Worm (Caenorhabditis elegans): ENCODE results near the gene T08G5.1.
A peak's percentile ranks its signal among the peaks of the same experiment; 100 is the strongest.

Gene T08G5.1

ce11 chrV:14017476-14017875, 1.1 kb upstream of the T08G5.1 start, which contains the start of gene srh-308 (continued):
- TF ChIP-seq madf-6 (GFP tag; IDR thresholded peaks at IDR 0.05), result no peak

ce11 chrV:14023074-14023473, 4.5 kb downstream of the T08G5.1 start, which contains the start of gene T08G5.15:
TSS of gene T08G5.15 (minus strand) at chrV:14023174.
- no peak for TF ChIP-seq mel-28 (tag; optimal IDR thresholded peaks at IDR 0.05; ENCODE audit: borderline replicate concordance)
- no peak for TF ChIP-seq hmg-1.2 (GFP tag; IDR thresholded peaks at IDR 0.05)

ce11 chrV:14026194-14026593, 7.6 kb downstream of the T08G5.1 start, which contains the start of gene T08G5.2:
TSS of gene T08G5.2 (minus strand) at chrV:14026294.
- TF ChIP-seq let-607 (tag; optimal IDR thresholded peaks at IDR 0.05), result no peak
- TF ChIP-seq zim-3 (tag; optimal IDR thresholded peaks at IDR 0.05), result no peak
- TF ChIP-seq Y79H2A.3 (GFP tag; conservative IDR thresholded peaks at IDR 0.05), result no peak

- no peak for TF ChIP-seq madf-3 (GFP tag; IDR thresholded peaks at IDR 0.05)
- TF ChIP-seq hmg-20 (GFP tag; IDR thresholded peaks at IDR 0.05), result no peak
- no peak for TF ChIP-seq hsf-1 (GFP tag; IDR thresholded peaks at IDR 0.05)
- no peak for TF ChIP-seq F57C9.4 (tag; optimal IDR thresholded peaks at IDR 0.05)
- no peak for TF ChIP-seq tbp1 (GFP tag; optimal IDR thresholded peaks at IDR 0.05)
- no peak for TF ChIP-seq snpc-1.1 (tag; optimal IDR thresholded peaks at IDR 0.05; ENCODE audit: insufficient read depth)
- TF ChIP-seq B0336.3 (GFP tag; IDR thresholded peaks at IDR 0.05), result no peak
- no peak for TF ChIP-seq F55B11.4 (tag; optimal IDR thresholded peaks at IDR 0.05; ENCODE audit: borderline replicate concordance, insufficient read depth)
- no peak for TF ChIP-seq mcd-1 (GFP tag; IDR thresholded peaks at IDR 0.05)
- no peak for TF ChIP-seq egl-18 (GFP tag; IDR thresholded peaks at IDR 0.05)
- no peak for TF ChIP-seq nhr-179 (tag; optimal IDR thresholded peaks at IDR 0.05)
- no peak for TF ChIP-seq rpc-1 (optimal IDR thresholded peaks at IDR 0.05)
- no peak for TF ChIP-seq rpc-1 (tag; optimal IDR thresholded peaks at IDR 0.05)
- TF ChIP-seq madf-8 (GFP tag; conservative IDR thresholded peaks at IDR 0.05), result no peak
- TF ChIP-seq repo-1 (tag; optimal IDR thresholded peaks at IDR 0.05), result no peak
- TF ChIP-seq die-1 (tag; optimal IDR thresholded peaks at IDR 0.05), result no peak
- no peak for TF ChIP-seq attf-6 (GFP tag; IDR thresholded peaks at IDR 0.05)
- no peak for TF ChIP-seq fkh-3 (tag; optimal IDR thresholded peaks at IDR 0.05)
Measured at ce11 chrV:14027384-14027783, 8.8 kb downstream of the T08G5.1 start, which contains the start of gene T08G5.3. TSS of gene T08G5.3 (minus strand) at chrV:14027484.

ce11 chrV:14028256-14028743, 9.7 kb downstream of the T08G5.1 start:
- TF ChIP-seq Y53G8AR.9 (GFP tag; conservative IDR thresholded peaks at IDR 0.05) (peak; percentile 86), ekl-4 (GFP tag; IDR thresholded peaks at IDR 0.05) (peak; percentile 92), cebp-2 (GFP tag; IDR thresholded peaks at IDR 0.05) (0 out of 2 replicates have a peak, but pooled peaks have one; percentile 88), egl-18 (GFP tag; IDR thresholded peaks at IDR 0.05) (0 out of 2 replicates have a peak, but pooled peaks have one; percentile 45), madf-10 (tag; optimal IDR thresholded peaks at IDR 0.05) (peak; percentile 67), hsf-1 (GFP tag; IDR thresholded peaks at IDR 0.05) (peak; percentile 74), lsl-1 (GFP tag; optimal IDR thresholded peaks at IDR 0.05) (peak; percentile 64), lin-26 (GFP tag; IDR thresholded peaks at IDR 0.05) (peak; percentile 80), Y67H2A.10 (GFP tag; conservative IDR thresholded peaks at IDR 0.05) (0 out of 2 replicates have a peak, but pooled peaks have one; percentile 31), ets-4 (GFP tag; optimal IDR thresholded peaks at IDR 0.05) (peak; percentile 43), bed-2 (GFP tag; IDR thresholded peaks at IDR 0.05) (no peak), mxl-1 (tag; optimal IDR thresholded peaks at IDR 0.05) (no peak), attf-3 (GFP tag; conservative IDR thresholded peaks at IDR 0.05) (no peak), Y95B8A.8 (GFP tag; IDR thresholded peaks at IDR 0.05) (0 out of 2 replicates have a peak, but pooled peaks have one; percentile 26), zfh-2 (GFP tag; conservative IDR thresholded peaks at IDR 0.05) (no peak), tlf-1 (GFP tag; optimal IDR thresholded peaks at IDR 0.05) (peak; percentile 19), egl-44 (GFP tag; IDR thresholded peaks at IDR 0.05) (peak; percentile 57; the same call in 1 of the 2 replicates), D2030.7 (GFP tag; IDR thresholded peaks at IDR 0.05) (peak; percentile 96), F55B11.4 (tag; optimal IDR thresholded peaks at IDR 0.05; ENCODE audit: borderline replicate concordance, insufficient read depth) (no peak), K12H6.12 (tag; optimal IDR thresholded peaks at IDR 0.05) (no peak), C17E4.6 (GFP tag; IDR thresholded peaks at IDR 0.05) (peak; percentile 74)
